Worm (Caenorhabditis elegans) whole organism, L4 larva: ENCODE results near the gene T05A7.13.

Experiments
- ama-1 ChIP-seq: fragments of 150-350 bp; optimal IDR thresholded peaks from 2 replicates; lab custom pipeline; 2014; ENCODE audit warnings: inconsistent platforms, mixed read lengths
- daf-16 ChIP-seq, 3 experiments: sonication (generic microtip); optimal IDR thresholded peaks; 2 replicates each; lab custom pipeline; 2016 to 2017; ENCODE audit warnings: missing genetic modification characterization in 3 of 3, missing genetic modification reagents in 3 of 3, mild to moderate bottlenecking in 2 of 3, missing compliant biosample characterization in 2 of 3, missing biosample characterization in 1 of 3, moderate library complexity in 1 of 3
- mep-1 ChIP-seq: fragments of 150-350 bp; sonication (generic microtip); optimal IDR thresholded peaks from 3 replicates; lab custom pipeline; 2014; ENCODE audit warnings: missing biosample characterization, missing genetic modification characterization
- nhr-11 ChIP-seq: fragments of 150-350 bp; optimal IDR thresholded peaks from 2 replicates; lab custom pipeline; 2014; ENCODE audit warnings: missing biosample characterization, missing genetic modification characterization
- ztf-11 ChIP-seq: fragments of 150-350 bp; optimal IDR thresholded peaks from 2 replicates; lab custom pipeline; 2014; ENCODE audit warnings: missing biosample characterization, missing genetic modification characterization

DNA sequence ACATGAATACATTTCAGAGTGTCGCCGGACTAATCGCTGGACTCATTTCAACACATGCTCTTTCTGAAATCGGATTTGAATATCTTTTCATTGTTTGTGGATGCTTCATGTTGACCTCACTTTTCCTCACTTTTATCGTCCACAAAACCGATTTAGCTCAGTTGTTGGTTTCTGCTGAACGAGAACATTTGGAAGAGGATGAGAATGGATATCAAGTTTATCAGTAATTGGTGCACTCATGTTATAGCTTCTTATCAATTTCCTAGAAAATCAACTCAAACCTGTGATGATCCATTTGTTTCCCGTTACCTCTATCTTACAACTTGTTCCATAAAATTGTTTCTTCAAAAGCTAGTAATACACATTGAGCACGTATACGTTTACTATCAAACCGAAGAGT lies 34.9 kb upstream of the T05A7.13 start:
- TF ChIP-seq mep-1 (tag; lab: Kevin White, UChicago) (no peak), daf-16 (GFP tag; optimal IDR thresholded peaks at IDR 0.05; lab: Kevin White, UChicago) (peak in 1 of 2 experiments; percentile 6), daf-16 (tag; optimal IDR thresholded peaks at IDR 0.05; lab: Kevin White, UChicago) (no peak), ztf-11 (tag; lab: Kevin White, UChicago) (no peak), ama-1 (no peak), nhr-11 (tag; lab: Kevin White, UChicago) (no peak)
